Fruit fly (Drosophila melanogaster): Measurements from ENCODE around the gene CG44000.

CG44000 gene

DNA sequence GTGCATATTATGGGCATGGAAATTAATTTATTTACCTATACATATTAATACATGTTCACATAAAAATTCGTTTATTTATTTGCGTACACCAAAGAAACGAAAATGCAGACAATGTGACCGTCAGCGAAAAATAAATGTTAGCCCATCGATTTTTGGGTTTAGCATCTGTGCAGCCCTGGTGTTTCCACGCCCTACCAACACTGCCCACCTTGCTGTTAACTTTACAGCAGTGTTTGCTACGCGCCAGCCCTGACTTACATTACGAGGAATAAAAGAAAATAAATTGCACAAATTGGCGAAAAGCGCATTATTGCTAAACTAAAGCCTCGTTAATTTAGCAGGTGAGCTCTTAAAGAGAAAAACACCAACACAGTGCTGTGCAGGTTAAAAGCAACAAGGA lies at the start of gene CG44000, which contains the start of the genes CG33995 and CG44001:
Gene CG44000, plus strand, starts transcription at position 228 of the 400 bp plus-strand sequence.
Gene CG33995, plus strand, starts transcription at position 228 of the 400 bp plus-strand sequence.
Gene CG44001, plus strand, starts transcription at position 228 of the 400 bp plus-strand sequence.
- TF ChIP-seq ey (GFP tag; optimal IDR thresholded peaks at IDR 0.05) (peak; percentile 14), Hr83 (GFP tag; optimal IDR thresholded peaks at IDR 0.05; ENCODE audit: poor library complexity, severe bottlenecking) (peak; percentile 85), GATAd (GFP tag; optimal IDR thresholded peaks at IDR 0.05) (no peak), sv (GFP tag; optimal IDR thresholded peaks at IDR 0.05) (peak; percentile 42), CG32264 (GFP tag; optimal IDR thresholded peaks at IDR 0.05) (no peak), Jra (GFP tag; optimal IDR thresholded peaks at IDR 0.05) (peak; percentile 31), CG9705 (GFP tag; optimal IDR thresholded peaks at IDR 0.05) (peak; percentile 52), h (GFP tag; optimal IDR thresholded peaks at IDR 0.05) (peak; percentile 51), Sp1 (GFP tag; optimal IDR thresholded peaks at IDR 0.05) (peak; percentile 52), foxo (GFP tag; optimal IDR thresholded peaks at IDR 0.05) (peak in 1 of 2 experiments; percentile 74), sage (GFP tag; optimal IDR thresholded peaks at IDR 0.05) (peak; percentile 44), HLH106 (tag; optimal IDR thresholded peaks at IDR 0.05) (peak; percentile 48), Rel (GFP tag; optimal IDR thresholded peaks at IDR 0.05) (no peak), Rel (tag; optimal IDR thresholded peaks at IDR 0.05) (peak; percentile 57), jim (GFP tag; optimal IDR thresholded peaks at IDR 0.05) (no peak), fru (GFP tag; optimal IDR thresholded peaks at IDR 0.05) (peak; percentile 50), br (GFP tag; optimal IDR thresholded peaks at IDR 0.05) (peak; percentile 61), Abd-B (GFP tag; optimal IDR thresholded peaks at IDR 0.05) (no peak), OdsH (GFP tag; optimal IDR thresholded peaks at IDR 0.05) (peak; percentile 20), rgr (GFP tag; optimal IDR thresholded peaks at IDR 0.05) (peak; percentile 74), dmrt93B (GFP tag; optimal IDR thresholded peaks at IDR 0.05) (peak; percentile 5), woc (GFP tag; optimal IDR thresholded peaks at IDR 0.05) (no peak), psq (GFP tag; optimal IDR thresholded peaks at IDR 0.05) (peak; percentile 7)

DNA sequence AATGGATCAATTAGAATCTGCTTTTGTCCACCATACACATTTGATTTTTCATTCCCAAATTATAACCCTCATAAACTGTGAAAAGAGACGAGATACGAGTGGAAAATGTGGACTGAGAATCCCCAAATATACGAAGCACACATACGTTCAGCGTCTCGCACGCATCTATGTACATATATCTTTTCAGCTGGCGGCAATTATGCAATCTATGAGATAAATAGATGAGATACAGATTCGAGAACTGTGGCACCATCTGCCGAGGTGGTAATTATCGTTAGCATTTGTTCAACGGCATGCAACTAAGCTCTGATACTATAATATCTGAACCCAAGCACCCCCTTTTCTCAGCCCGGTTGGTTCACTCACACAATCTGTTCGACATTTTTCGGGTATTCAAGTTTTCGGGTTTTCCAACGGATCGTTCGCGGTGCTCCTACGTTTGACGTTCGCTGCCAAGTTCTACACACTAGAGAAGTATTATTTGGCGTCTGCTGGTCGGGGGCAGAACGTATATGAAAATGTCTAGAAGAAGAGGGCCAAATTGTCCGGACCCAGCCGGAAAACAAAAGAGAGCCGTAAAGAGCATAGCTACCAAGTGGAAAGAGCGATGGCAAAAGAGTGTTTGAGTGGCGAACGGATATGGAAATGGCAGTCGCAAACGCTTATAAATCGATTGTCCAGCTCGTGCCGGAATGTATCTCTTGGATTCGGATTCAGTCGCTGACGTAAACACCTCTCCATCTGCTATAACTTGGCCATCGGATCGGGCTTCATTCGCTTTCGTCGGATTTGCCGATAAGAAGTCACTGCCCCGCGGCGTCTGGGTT lies 47.8 kb upstream of the CG44000 start:
- TF ChIP-seq usp (GFP tag; optimal IDR thresholded peaks at IDR 0.05) (no peak), sv (GFP tag; optimal IDR thresholded peaks at IDR 0.05) (no peak), sage (GFP tag; optimal IDR thresholded peaks at IDR 0.05) (no peak), dmrt93B (GFP tag; optimal IDR thresholded peaks at IDR 0.05) (no peak), N (GFP tag; optimal IDR thresholded peaks at IDR 0.05) (no peak), CG9705 (GFP tag; optimal IDR thresholded peaks at IDR 0.05) (no peak), rgr (GFP tag; optimal IDR thresholded peaks at IDR 0.05) (no peak), Mio (GFP tag; optimal IDR thresholded peaks at IDR 0.05) (no peak), Rel (GFP tag; optimal IDR thresholded peaks at IDR 0.05) (no peak), Rel (tag; optimal IDR thresholded peaks at IDR 0.05) (no peak), Vsx2 (GFP tag; optimal IDR thresholded peaks at IDR 0.05; ENCODE audit: partially characterized antibody) (no peak), ey (GFP tag; optimal IDR thresholded peaks at IDR 0.05) (no peak), GATAd (GFP tag; optimal IDR thresholded peaks at IDR 0.05) (no peak), tai (GFP tag; optimal IDR thresholded peaks at IDR 0.05) (no peak)

DNA sequence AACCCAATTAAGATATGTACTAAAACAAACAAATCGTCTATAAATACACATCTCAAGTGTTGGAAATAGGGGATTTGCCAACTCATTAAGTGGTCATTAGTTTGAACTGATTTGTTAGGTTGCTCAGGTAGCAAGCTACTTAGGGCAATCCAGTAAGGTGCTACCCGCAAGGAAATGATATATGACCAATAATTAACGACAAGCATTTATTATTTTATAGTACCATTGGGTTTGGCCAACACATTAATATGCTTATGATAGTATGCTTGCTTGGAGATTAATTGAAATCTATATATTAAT lies 47.3 kb upstream of the CG44000 start:
- TF ChIP-seq woc (GFP tag; optimal IDR thresholded peaks at IDR 0.05) (no peak), CG9705 (GFP tag; optimal IDR thresholded peaks at IDR 0.05) (no peak), jim (GFP tag; optimal IDR thresholded peaks at IDR 0.05) (no peak), psq (GFP tag; optimal IDR thresholded peaks at IDR 0.05) (no peak), usp (GFP tag; optimal IDR thresholded peaks at IDR 0.05) (no peak), Dfd (GFP tag; optimal IDR thresholded peaks at IDR 0.05) (no peak), dmrt93B (GFP tag; optimal IDR thresholded peaks at IDR 0.05) (no peak), Rel (GFP tag; optimal IDR thresholded peaks at IDR 0.05) (no peak), Rel (tag; optimal IDR thresholded peaks at IDR 0.05) (no peak), tai (GFP tag; optimal IDR thresholded peaks at IDR 0.05) (no peak), brk (GFP tag; optimal IDR thresholded peaks at IDR 0.05) (no peak)

dm6 chr2L:4996283-4996922 lies 46.7 kb upstream of the CG44000 start:
- no peak for TF ChIP-seq dsf (GFP tag; optimal IDR thresholded peaks at IDR 0.05; ENCODE audit: borderline replicate concordance)
- no peak for TF ChIP-seq ey (GFP tag; optimal IDR thresholded peaks at IDR 0.05)
- TF ChIP-seq Hnf4 (GFP tag; optimal IDR thresholded peaks at IDR 0.05) = no peak
- no peak for TF ChIP-seq Abd-B (GFP tag; optimal IDR thresholded peaks at IDR 0.05)
- TF ChIP-seq foxo (GFP tag; optimal IDR thresholded peaks at IDR 0.05) = no peak
- TF ChIP-seq Jra (GFP tag; optimal IDR thresholded peaks at IDR 0.05) = no peak
- TF ChIP-seq dl (GFP tag; optimal IDR thresholded peaks at IDR 0.05; ENCODE audit: insufficient read depth in 1 of 2, partially characterized antibody in 2 of 2) = no peak
- no peak for TF ChIP-seq pan (optimal IDR thresholded peaks at IDR 0.05)
- TF ChIP-seq CrebA (GFP tag; optimal IDR thresholded peaks at IDR 0.05; ENCODE audit: borderline replicate concordance) = no peak
- TF ChIP-seq Sp1 (GFP tag; optimal IDR thresholded peaks at IDR 0.05) = no peak
- TF ChIP-seq GATAd (GFP tag; optimal IDR thresholded peaks at IDR 0.05) = no peak
- TF ChIP-seq rgr (GFP tag; optimal IDR thresholded peaks at IDR 0.05) = no peak
- no peak for TF ChIP-seq CG9705 (GFP tag; optimal IDR thresholded peaks at IDR 0.05)
